Worm (Caenorhabditis elegans) whole organism, L1 larva: ENCODE measurements around the gene B0280.11.

ENCODE experiments used
- aly-2 ChIP-seq: fragments of 150-350 bp; optimal IDR thresholded peaks from 2 replicates; lab custom pipeline; 2014; ENCODE audit warnings: missing biosample characterization, missing genetic modification characterization
- ama-1 ChIP-seq: fragments of 150-350 bp; optimal IDR thresholded peaks from 2 replicates; lab custom pipeline; 2014
- lsy-2 ChIP-seq, 2 experiments: fragments of 150-350 bp; optimal IDR thresholded peaks; 2 replicates each; lab custom pipeline; 2014; ENCODE audit warnings: missing biosample characterization in 2 of 2, missing genetic modification characterization in 2 of 2
- rnt-1 ChIP-seq: sonication (generic microtip); optimal IDR thresholded peaks from 2 replicates; lab custom pipeline; 2016; ENCODE audit warnings: mild to moderate bottlenecking, missing genetic modification characterization, moderate library complexity, missing compliant biosample characterization
- skn-1 ChIP-seq: fragments of 150-350 bp; optimal IDR thresholded peaks from 2 replicates; lab custom pipeline; 2014; ENCODE audit warnings: missing biosample characterization, missing genetic modification characterization
- tlp-1 ChIP-seq: fragments of 150-350 bp; optimal IDR thresholded peaks from 2 replicates; lab custom pipeline; 2014; ENCODE audit warnings: missing biosample characterization, missing genetic modification characterization
- unc-30 ChIP-seq: sonication (generic microtip); optimal IDR thresholded peaks from 2 replicates; lab custom pipeline; 2017; ENCODE audit warnings: missing biosample characterization, missing genetic modification characterization
- unc-62 ChIP-seq: fragments of 150-350 bp; optimal IDR thresholded peaks from 2 replicates; lab custom pipeline; 2014; ENCODE audit warnings: missing biosample characterization, missing genetic modification reagents, missing genetic modification characterization
- vab-15 ChIP-seq: sonication (generic microtip); optimal IDR thresholded peaks from 2 replicates; lab custom pipeline; 2017; ENCODE audit warnings: missing genotype, mild to moderate bottlenecking, missing genetic modification characterization, missing compliant biosample characterization

DNA sequence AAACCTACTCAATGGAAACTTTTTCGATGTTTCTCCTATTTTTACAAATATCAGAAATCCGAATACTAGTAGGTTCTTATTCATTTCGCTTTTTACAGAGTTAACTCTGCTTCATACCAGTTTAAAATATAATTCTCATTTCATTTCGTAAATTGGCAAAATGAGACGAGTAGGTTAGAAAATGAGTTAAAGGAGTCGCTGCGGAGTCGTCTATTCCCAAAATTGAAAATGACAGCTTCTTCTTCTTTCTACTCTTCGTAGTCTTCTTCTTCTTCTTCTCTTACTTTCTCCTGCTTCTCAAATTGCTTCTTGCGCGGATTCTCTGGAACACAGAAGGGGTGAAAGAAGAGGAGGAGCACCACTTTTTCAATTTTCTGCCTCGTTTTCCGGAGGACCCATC lies 6.7 kb upstream of the B0280.11 start, which contains the start of gene glr-2:
- TF ChIP-seq unc-30 (tag; lab: Kevin White, UChicago) (no peak), vab-15 (tag; lab: Kevin White, UChicago) (no peak), lsy-2 (tag; optimal IDR thresholded peaks at IDR 0.05; lab: Kevin White, UChicago) (no peak), tlp-1 (tag; lab: Kevin White, UChicago) (no peak), rnt-1 (no peak), unc-62 (GFP tag; lab: Kevin White, UChicago) (no peak), skn-1 (tag; lab: Kevin White, UChicago) (no peak), aly-2 (tag; lab: Kevin White, UChicago) (no peak), ama-1 (no peak)
